Worm (Caenorhabditis elegans): ENCODE results near the gene C06A1.3.

ce11 chrII:10592452-10592851 is 20.4 kb downstream of the C06A1.3 start, which contains the start of gene crn-5:
- TF ChIP-seq ceh-2 (tag; optimal IDR thresholded peaks at IDR 0.05) (no peak), ets-4 (tag; optimal IDR thresholded peaks at IDR 0.05) (no peak), gmeb-2 (tag; optimal IDR thresholded peaks at IDR 0.05) (no peak), pha-4 (tag; optimal IDR thresholded peaks at IDR 0.05) (no peak), tbx-2 (tag; optimal IDR thresholded peaks at IDR 0.05) (no peak), nhr-232 (tag; optimal IDR thresholded peaks at IDR 0.05) (no peak), F13H6.1 (tag; optimal IDR thresholded peaks at IDR 0.05) (no peak)

Measured in whole organism, late embryonic.